Fruit fly (Drosophila melanogaster) whole organism, wandering third instar larva: Measurements from ENCODE around the gene COX5BL.

ENCODE experiments used
- Abd-B ChIP-seq: fragments of >200 bp; optimal IDR thresholded peaks from 2 replicates; lab custom pipeline; 2017; ENCODE audit warnings: missing biosample characterization, missing genetic modification characterization
- CG32264 ChIP-seq: fragments of 200-800 bp; sonication (Bioruptor generic); optimal IDR thresholded peaks from 2 replicates; lab custom pipeline; 2016; ENCODE audit warnings: missing biosample characterization, missing genetic modification characterization
- CG9705 ChIP-seq: fragments of 200-800 bp; sonication (Bioruptor generic); optimal IDR thresholded peaks from 2 replicates; lab custom pipeline; 2018; ENCODE audit warnings: missing biosample characterization, mild to moderate bottlenecking, missing genetic modification characterization
- CrebA ChIP-seq: fragments of 200-800 bp; sonication (Bioruptor generic); optimal IDR thresholded peaks from 2 replicates; lab custom pipeline; 2016; ENCODE audit warnings: missing biosample characterization, mild to moderate bottlenecking, missing genetic modification characterization, borderline replicate concordance
- Dfd ChIP-seq: fragments of >200 bp; optimal IDR thresholded peaks from 2 replicates; lab custom pipeline; 2017; ENCODE audit warnings: missing biosample characterization, missing genetic modification characterization
- Dif ChIP-seq: fragments of 200-275, 200-300 bp; sonication (Bioruptor generic); optimal IDR thresholded peaks from 2 replicates; lab custom pipeline; 2018; ENCODE audit warnings: missing biosample characterization, missing genetic modification characterization; ENCODE audit not compliant: partially characterized antibody
- GATAd ChIP-seq: sonication (Bioruptor generic); optimal IDR thresholded peaks from 2 replicates; lab custom pipeline; 2016; ENCODE audit warnings: missing biosample characterization, missing genetic modification characterization
- HLH106 ChIP-seq: fragments of 200-800 bp; optimal IDR thresholded peaks from 3 replicates; lab custom pipeline; 2019; ENCODE audit warnings: missing biosample characterization, mild to moderate bottlenecking, missing genetic modification characterization, moderate library complexity
- Hnf4 ChIP-seq: fragments of 200-800 bp; sonication (Bioruptor generic); optimal IDR thresholded peaks from 2 replicates; lab custom pipeline; 2016; ENCODE audit warnings: missing biosample characterization, mild to moderate bottlenecking, missing genetic modification characterization
- Hr78 ChIP-seq: fragments of >200 bp; optimal IDR thresholded peaks from 2 replicates; lab custom pipeline; 2017; ENCODE audit warnings: missing biosample characterization, missing genetic modification characterization
- Hr83 ChIP-seq: fragments of 200-300 bp; sonication (Bioruptor generic); optimal IDR thresholded peaks from 2 replicates; lab custom pipeline; 2016; ENCODE audit warnings: missing biosample characterization, mild to moderate bottlenecking, missing genetic modification characterization, moderate library complexity; ENCODE audit not compliant: poor library complexity, severe bottlenecking
- Jra ChIP-seq: sonication (Bioruptor generic); optimal IDR thresholded peaks from 2 replicates; lab custom pipeline; 2016; ENCODE audit warnings: missing biosample characterization, missing genetic modification characterization
- Mio ChIP-seq: sonication (Bioruptor generic); optimal IDR thresholded peaks from 2 replicates; lab custom pipeline; 2016; ENCODE audit warnings: missing biosample characterization, missing genetic modification characterization
- Myc ChIP-seq: fragments of >200 bp; optimal IDR thresholded peaks from 2 replicates; lab custom pipeline; 2017
- N ChIP-seq: fragments of >200 bp; optimal IDR thresholded peaks from 2 replicates; lab custom pipeline; 2018; ENCODE audit warnings: missing biosample characterization, missing external identifiers, missing genetic modification characterization
- OdsH ChIP-seq: fragments of 200-800 bp; sonication (Bioruptor generic); optimal IDR thresholded peaks from 2 replicates; lab custom pipeline; 2016; ENCODE audit warnings: missing biosample characterization, mild to moderate bottlenecking, missing genetic modification characterization
- Rel ChIP-seq, 2 experiments: fragments of 200-800 bp; sonication (Bioruptor generic) in 1 of 2; optimal IDR thresholded peaks; 2 replicates in 1 of 2; 3 replicates in 1 of 2; lab custom pipeline; 2016 to 2019; ENCODE audit warnings: mild to moderate bottlenecking in 2 of 2, missing biosample characterization in 2 of 2, missing genetic modification characterization in 2 of 2, moderate library complexity in 1 of 2
- Sp1 ChIP-seq: fragments of 200-800 bp; sonication (Bioruptor generic); optimal IDR thresholded peaks from 3 replicates; lab custom pipeline; 2019; ENCODE audit warnings: missing biosample characterization, mild to moderate bottlenecking, missing genetic modification characterization, moderate library complexity
- Vsx2 ChIP-seq: fragments of 200-300, 225-300 bp; sonication (Bioruptor generic); optimal IDR thresholded peaks from 2 replicates; lab custom pipeline; 2018; ENCODE audit warnings: missing biosample characterization, missing genetic modification characterization; ENCODE audit not compliant: partially characterized antibody
- br ChIP-seq: fragments of 200-800 bp; sonication (Bioruptor generic); optimal IDR thresholded peaks from 2 replicates; lab custom pipeline; 2016; ENCODE audit warnings: missing biosample characterization, missing genetic modification characterization
- brk ChIP-seq: fragments of 200-800 bp; sonication (Bioruptor generic); optimal IDR thresholded peaks from 2 replicates; lab custom pipeline; 2016; ENCODE audit warnings: missing biosample characterization, mild to moderate bottlenecking, missing genetic modification characterization
- dl ChIP-seq, 2 experiments: fragments of 175-275, 200-275 bp in 1 of 2; fragments of 200-275 bp in 1 of 2; sonication (Bioruptor generic); optimal IDR thresholded peaks; lab custom pipeline; 2018; ENCODE audit warnings: mild to moderate bottlenecking in 2 of 2, missing biosample characterization in 2 of 2, missing genetic modification characterization in 2 of 2, moderate library complexity in 2 of 2; ENCODE audit not compliant: partially characterized antibody in 2 of 2, insufficient read depth in 1 of 2
- dmrt93B ChIP-seq: fragments of 200-800 bp; sonication (Bioruptor generic); optimal IDR thresholded peaks from 2 replicates; lab custom pipeline; 2018; ENCODE audit warnings: missing biosample characterization, mild to moderate bottlenecking, missing genetic modification characterization
- dsf ChIP-seq: sonication (Bioruptor generic); optimal IDR thresholded peaks from 2 replicates; lab custom pipeline; 2016; ENCODE audit warnings: missing biosample characterization, missing genetic modification characterization, borderline replicate concordance
- ey ChIP-seq: fragments of 200-800 bp; sonication (Bioruptor generic); optimal IDR thresholded peaks from 2 replicates; lab custom pipeline; 2016; ENCODE audit warnings: missing biosample characterization, missing genetic modification characterization
- foxo ChIP-seq, 2 experiments: fragments of 200-800 bp; sonication (Bioruptor generic); optimal IDR thresholded peaks; 2 replicates in 1 of 2; 3 replicates in 1 of 2; lab custom pipeline; 2016 to 2017; ENCODE audit warnings: missing biosample characterization in 2 of 2, missing genetic modification characterization in 2 of 2
- fru ChIP-seq: fragments of 200-800 bp; sonication (Bioruptor generic); optimal IDR thresholded peaks from 3 replicates; lab custom pipeline; 2016; ENCODE audit warnings: missing biosample characterization, mild to moderate bottlenecking, missing genetic modification characterization
- h ChIP-seq: fragments of 200-800 bp; sonication (Bioruptor generic); optimal IDR thresholded peaks from 3 replicates; lab custom pipeline; 2016; ENCODE audit warnings: missing biosample characterization, mild to moderate bottlenecking, missing genetic modification characterization
- jim ChIP-seq: fragments of 175-275, 200-325 bp; sonication (Bioruptor generic); optimal IDR thresholded peaks from 2 replicates; lab custom pipeline; 2016; ENCODE audit warnings: missing biosample characterization, mild to moderate bottlenecking, missing genetic modification characterization
- lola ChIP-seq: fragments of >200 bp; optimal IDR thresholded peaks from 2 replicates; lab custom pipeline; 2017; ENCODE audit warnings: missing biosample characterization, missing genetic modification characterization
- pan ChIP-seq: fragments of >200 bp; optimal IDR thresholded peaks from 2 replicates; lab custom pipeline; 2017
- psq ChIP-seq: fragments of 200-800 bp; sonication (Bioruptor generic); optimal IDR thresholded peaks from 3 replicates; lab custom pipeline; 2017; ENCODE audit warnings: missing biosample characterization, mild to moderate bottlenecking, missing genetic modification characterization, moderate library complexity
- rgr ChIP-seq: fragments of 200-800 bp; sonication (Bioruptor generic); optimal IDR thresholded peaks from 3 replicates; lab custom pipeline; 2016; ENCODE audit warnings: missing biosample characterization, mild to moderate bottlenecking, missing genetic modification characterization
- sage ChIP-seq: fragments of 200-800 bp; sonication (Bioruptor generic); optimal IDR thresholded peaks from 2 replicates; lab custom pipeline; 2016; ENCODE audit warnings: missing biosample characterization, mild to moderate bottlenecking, missing genetic modification characterization
- sv ChIP-seq: fragments of 200-800 bp; sonication (Bioruptor generic); optimal IDR thresholded peaks from 3 replicates; lab custom pipeline; 2016; ENCODE audit warnings: missing biosample characterization, missing genetic modification characterization
- tai ChIP-seq: sonication (Bioruptor generic); optimal IDR thresholded peaks from 2 replicates; lab custom pipeline; 2016; ENCODE audit warnings: missing biosample characterization, missing genetic modification characterization
- usp ChIP-seq: fragments of >200 bp; optimal IDR thresholded peaks from 2 replicates; lab custom pipeline; 2017; ENCODE audit warnings: missing biosample characterization, missing genetic modification characterization
- woc ChIP-seq: sonication (Bioruptor generic); optimal IDR thresholded peaks from 2 replicates; lab custom pipeline; 2016; ENCODE audit warnings: missing biosample characterization, mild to moderate bottlenecking, missing genetic modification characterization

The COX5BL gene

dm6 chr2L:6553797-6554188 lies 5.4 kb upstream of the COX5BL start:
- TF ChIP-seq HLH106 (tag; lab: Kevin White, UChicago), result no peak
- TF ChIP-seq Dfd (GFP tag; lab: Kevin White, UChicago), result peak; percentile 82
- TF ChIP-seq, all 38 proteins: peak for 1

dm6 chr2L:6557429-6558384 lies 1.5 kb upstream of the COX5BL start, which contains the start of the genes IFT52 and COX5B:
Gene IFT52 (minus strand): TSS chr2L:6557502.
Gene COX5B (plus strand): TSS chr2L:6557800.
- no peak for TF ChIP-seq Hnf4 (GFP tag; lab: Kevin White, UChicago)
- TF ChIP-seq dmrt93B (GFP tag; lab: Kevin White, UChicago), result peak; percentile 44
- TF ChIP-seq rgr, result peak; percentile 76
- no peak for TF ChIP-seq tai
- peak; percentile 34 for TF ChIP-seq CG9705 (GFP tag; lab: Kevin White, UChicago)
- no peak for TF ChIP-seq pan (lab: Kevin White, UChicago)
- no peak for TF ChIP-seq Rel (GFP tag; optimal IDR thresholded peaks at IDR 0.05; lab: Kevin White, UChicago)
- TF ChIP-seq Rel (tag; optimal IDR thresholded peaks at IDR 0.05; lab: Kevin White, UChicago), result peak; percentile 82
- no peak for TF ChIP-seq CG32264 (GFP tag; lab: Kevin White, UChicago)
- TF ChIP-seq Hr78 (GFP tag; lab: Kevin White, UChicago), result no peak
- peak; percentile 62 for TF ChIP-seq fru (GFP tag; lab: Kevin White, UChicago)
- TF ChIP-seq Dfd (GFP tag; lab: Kevin White, UChicago), result no peak
- TF ChIP-seq GATAd, result no peak
- no peak for TF ChIP-seq usp (GFP tag; lab: Kevin White, UChicago)
- TF ChIP-seq HLH106 (tag; lab: Kevin White, UChicago), result peak; percentile 46
- TF ChIP-seq Sp1, result no peak
- TF ChIP-seq N (GFP tag; lab: Kevin White, UChicago), result no peak
- TF ChIP-seq woc (GFP tag; lab: Kevin White, UChicago), result no peak
- TF ChIP-seq Hr83 (GFP tag; lab: Kevin White, UChicago), result peak; percentile 89
- TF ChIP-seq Vsx2 (GFP tag; lab: Kevin White, UChicago), result no peak
- TF ChIP-seq foxo (GFP tag; optimal IDR thresholded peaks at IDR 0.05; lab: Kevin White, UChicago), result peak in 1 of 2 experiments; percentile 71
- no peak for TF ChIP-seq ey
- no peak for TF ChIP-seq Abd-B (GFP tag; lab: Kevin White, UChicago)
- no peak for TF ChIP-seq OdsH
- peak; percentile 60 for TF ChIP-seq h (GFP tag; lab: Kevin White, UChicago)
- TF ChIP-seq Jra (GFP tag; lab: Kevin White, UChicago), result no peak
- TF ChIP-seq psq, result peak; percentile 48
- no peak for TF ChIP-seq brk (GFP tag; lab: Kevin White, UChicago)
- no peak for TF ChIP-seq Dif
- TF ChIP-seq CrebA (GFP tag; lab: Kevin White, UChicago), result no peak
- TF ChIP-seq Mio (GFP tag; lab: Kevin White, UChicago), result no peak
- TF ChIP-seq sage (GFP tag; lab: Kevin White, UChicago), result peak; percentile 56
- TF ChIP-seq dsf, result no peak
- no peak for TF ChIP-seq dl (GFP tag; optimal IDR thresholded peaks at IDR 0.05; lab: Kevin White, UChicago; ENCODE audit: insufficient read depth in 1 of 2, partially characterized antibody in 2 of 2)
- TF ChIP-seq br (GFP tag; lab: Kevin White, UChicago), result no peak
- TF ChIP-seq jim, result no peak
- TF ChIP-seq Myc (lab: Kevin White, UChicago), result peak; percentile 57
- peak; percentile 43 for TF ChIP-seq sv (GFP tag; lab: Kevin White, UChicago)
- TF ChIP-seq lola (GFP tag; lab: Kevin White, UChicago), result no peak
- TF ChIP-seq, all 38 proteins: peak for 13
